Worm (Caenorhabditis elegans) whole organism, midembryonic: ENCODE results near the gene F52B11.2.

Source experiments
- T22C8.4 ChIP-seq: fragments of 200-800 bp; sonication (Bioruptor generic); IDR thresholded peaks from 2 replicates; pipeline ENCODE4 v1.3.6; 2022; ENCODE audit warnings: missing genetic modification characterization, missing compliant biosample characterization
- cog-1 ChIP-seq: sonication (generic microtip); optimal IDR thresholded peaks from 2 replicates; lab custom pipeline; 2016; ENCODE audit warnings: missing genetic modification characterization, missing compliant biosample characterization
- flt-1 ChIP-seq: fragments of 200-800 bp; sonication (Bioruptor generic); IDR thresholded peaks from 2 replicates; pipeline ENCODE4 v1.3.6; 2022; ENCODE audit warnings: missing genetic modification characterization, missing compliant biosample characterization
- klf-2 ChIP-seq: fragments of 200-800 bp; sonication (Bioruptor generic); conservative IDR thresholded peaks from 2 replicates; pipeline ENCODE4 v1.3.6; 2022; ENCODE audit warnings: missing genetic modification reagents, missing genetic modification characterization, missing compliant biosample characterization
- ref-1 ChIP-seq: fragments of 200-800 bp; sonication (Bioruptor generic); conservative IDR thresholded peaks from 2 replicates; pipeline ENCODE4 v1.3.6; 2022; ENCODE audit warnings: missing genetic modification reagents, missing genetic modification characterization, missing compliant biosample characterization
- tab-1 ChIP-seq: fragments of 200-800 bp; sonication (Bioruptor generic); IDR thresholded peaks from 2 replicates; pipeline ENCODE4 v1.3.6; 2022; ENCODE audit warnings: missing genetic modification characterization, missing compliant biosample characterization
- ztf-23 ChIP-seq: fragments of 200-800 bp; sonication (Bioruptor generic); IDR thresholded peaks from 2 replicates; pipeline ENCODE4 v1.3.6; 2022; ENCODE audit warnings: missing genetic modification reagents, missing genetic modification characterization, missing compliant biosample characterization
- ztf-29 ChIP-seq: fragments of 200-800 bp; sonication (Bioruptor generic); IDR thresholded peaks from 2 replicates; pipeline ENCODE4 v1.3.6; 2022; ENCODE audit warnings: missing genetic modification reagents, missing genetic modification characterization, missing compliant biosample characterization

ce11 chrIV:14114357-14114756, 31.0 kb downstream of the F52B11.2 start:
- TF ChIP-seq ztf-23 (GFP tag; lab: Robert Waterston, UW) = no peak
- no peak for TF ChIP-seq ref-1 (GFP tag; lab: Robert Waterston, UW)
- TF ChIP-seq flt-1 (GFP tag; lab: Robert Waterston, UW) = no peak
- TF ChIP-seq klf-2 (GFP tag; lab: Robert Waterston, UW) = no peak
- TF ChIP-seq cog-1 (tag; lab: Kevin White, UChicago) = no peak
- no peak for TF ChIP-seq T22C8.4
- no peak for TF ChIP-seq ztf-29 (GFP tag; lab: Robert Waterston, UW)
- no peak for TF ChIP-seq tab-1 (GFP tag; lab: Robert Waterston, UW)
